Worm (Caenorhabditis elegans) whole organism, L1 larva: ENCODE data around the gene his-59.

ENCODE experiments used
- C04F5.9 ChIP-seq: sonication (generic microtip); optimal IDR thresholded peaks from 2 replicates; lab custom pipeline; 2016; ENCODE audit warnings: missing genetic modification characterization, missing compliant biosample characterization
- C16A3.4 ChIP-seq: fragments of 150-350 bp; optimal IDR thresholded peaks from 2 replicates; lab custom pipeline; 2014; ENCODE audit warnings: missing biosample characterization, missing genetic modification characterization
- aha-1 ChIP-seq: fragments of 150-350 bp; optimal IDR thresholded peaks from 2 replicates; lab custom pipeline; 2014; ENCODE audit warnings: missing biosample characterization, missing genetic modification characterization
- ama-1 ChIP-seq: fragments of 150-350 bp; optimal IDR thresholded peaks from 2 replicates; lab custom pipeline; 2014
- blmp-1 ChIP-seq: fragments of 150-350 bp; optimal IDR thresholded peaks from 2 replicates; lab custom pipeline; 2014; ENCODE audit warnings: missing biosample characterization, missing genetic modification characterization
- ceh-8 ChIP-seq: fragments of 200-800 bp; sonication (Bioruptor generic); optimal IDR thresholded peaks from 2 replicates; lab custom pipeline; 2018; ENCODE audit warnings: mild to moderate bottlenecking, missing genetic modification characterization, moderate library complexity, missing compliant biosample characterization
- ceh-82 ChIP-seq, 3 experiments: fragments of 150-350 bp in 1 of 3; sonication (generic microtip) in 2 of 3; optimal IDR thresholded peaks; 2 replicates each; lab custom pipeline; 2014 to 2017; ENCODE audit warnings: missing biosample characterization in 3 of 3, missing genetic modification characterization in 3 of 3
- ces-1 ChIP-seq: fragments of 150-350 bp; optimal IDR thresholded peaks from 2 replicates; lab custom pipeline; 2014; ENCODE audit warnings: missing biosample characterization, missing genetic modification reagents, missing genetic modification characterization
- dpl-1 ChIP-seq, 3 experiments: fragments of 150-350 bp in 2 of 3; sonication (generic microtip) in 1 of 3; optimal IDR thresholded peaks; 2 replicates each; lab custom pipeline; 2014 to 2017; ENCODE audit warnings: missing biosample characterization in 3 of 3, missing genetic modification characterization in 3 of 3, missing genetic modification reagents in 3 of 3
- efl-1 ChIP-seq, 4 experiments: fragments of 150-350 bp; optimal IDR thresholded peaks in 3 of 4; peaks in 1 of 4; 1 replicate in 1 of 4; 2 replicates in 3 of 4; lab custom pipeline; 2014; ENCODE audit warnings: missing biosample characterization in 2 of 4, missing genetic modification characterization in 2 of 4, missing genetic modification reagents in 2 of 4
- egl-27 ChIP-seq, 2 experiments: fragments of 150-350 bp in 1 of 2; sonication (generic microtip); optimal IDR thresholded peaks; 3 replicates each; lab custom pipeline; 2017 to 2018; ENCODE audit warnings: missing biosample characterization in 2 of 2, missing genetic modification characterization in 2 of 2, missing genetic modification reagents in 2 of 2
- elt-2 ChIP-seq: sonication (generic microtip); optimal IDR thresholded peaks from 2 replicates; lab custom pipeline; 2016; ENCODE audit warnings: missing genetic modification characterization, mild to moderate bottlenecking, inconsistent platforms, missing compliant biosample characterization, missing genetic modification reagents
- elt-3 ChIP-seq, 6 experiments: fragments of 150-350 bp in 1 of 6; sonication (generic microtip); optimal IDR thresholded peaks; 2 replicates each; lab custom pipeline; 2017 to 2018; ENCODE audit warnings: missing biosample characterization in 6 of 6, missing genetic modification characterization in 6 of 6, inconsistent platforms in 1 of 6
- ets-5 ChIP-seq: fragments of 200-800 bp; sonication (Bioruptor generic); IDR thresholded peaks from 2 replicates; pipeline ENCODE4 v1.3.6; 2022; ENCODE audit warnings: missing genetic modification characterization, missing compliant biosample characterization
- fkh-4 ChIP-seq: sonication (generic microtip); optimal IDR thresholded peaks from 2 replicates; lab custom pipeline; 2016; ENCODE audit warnings: missing compliant biosample characterization, missing genetic modification characterization, borderline replicate concordance
- fos-1 ChIP-seq: fragments of 150-350 bp; optimal IDR thresholded peaks from 2 replicates; lab custom pipeline; 2014; ENCODE audit warnings: missing biosample characterization, missing genetic modification characterization
- grh-1 ChIP-seq: fragments of 200-800 bp; sonication (Bioruptor generic); IDR thresholded peaks from 2 replicates; pipeline ENCODE4 v1.3.6; 2022; ENCODE audit warnings: missing genetic modification reagents, missing genetic modification characterization, missing compliant biosample characterization
- irx-1 ChIP-seq: sonication (generic microtip); optimal IDR thresholded peaks from 2 replicates; lab custom pipeline; 2016; ENCODE audit warnings: missing genetic modification characterization, missing compliant biosample characterization
- lin-13 ChIP-seq: fragments of 150-350 bp; optimal IDR thresholded peaks from 2 replicates; lab custom pipeline; 2014; ENCODE audit warnings: missing biosample characterization, missing genetic modification reagents, missing genetic modification characterization
- lin-14 ChIP-seq: fragments of 200-800 bp; sonication (Bioruptor generic); optimal IDR thresholded peaks from 2 replicates; lab custom pipeline; 2018; ENCODE audit warnings: mild to moderate bottlenecking, missing genetic modification characterization, moderate library complexity, missing compliant biosample characterization
- lin-35 ChIP-seq, 2 experiments: fragments of 150-350 bp; optimal IDR thresholded peaks; 2 replicates each; lab custom pipeline; 2014; ENCODE audit warnings: missing biosample characterization in 2 of 2, missing genetic modification characterization in 2 of 2, missing genetic modification reagents in 2 of 2
- lin-39 ChIP-seq: fragments of 150-350 bp; optimal IDR thresholded peaks from 2 replicates; lab custom pipeline; 2014; ENCODE audit warnings: missing biosample characterization, missing genetic modification reagents, missing genetic modification characterization
- lir-3 ChIP-seq: sonication (generic microtip); optimal IDR thresholded peaks from 2 replicates; lab custom pipeline; 2016; ENCODE audit warnings: mild to moderate bottlenecking, missing genetic modification characterization, moderate library complexity, missing compliant biosample characterization; ENCODE audit not compliant: poor library complexity
- lsy-2 ChIP-seq, 2 experiments: fragments of 150-350 bp; optimal IDR thresholded peaks; 2 replicates each; lab custom pipeline; 2014; ENCODE audit warnings: missing biosample characterization in 2 of 2, missing genetic modification characterization in 2 of 2
- mdl-1 ChIP-seq, 2 experiments: fragments of 150-350 bp; optimal IDR thresholded peaks; 2 replicates each; lab custom pipeline; 2014 to 2017; ENCODE audit warnings: missing biosample characterization in 2 of 2, missing genetic modification characterization in 2 of 2, inconsistent platforms in 1 of 2
- mep-1 ChIP-seq: fragments of 150-350 bp; optimal IDR thresholded peaks from 2 replicates; lab custom pipeline; 2014; ENCODE audit warnings: missing biosample characterization, missing genetic modification characterization
- nhr-19 ChIP-seq: fragments of 200-800 bp; sonication (Bioruptor generic); conservative IDR thresholded peaks from 2 replicates; pipeline ENCODE4 v1.3.6; 2022; ENCODE audit warnings: missing genetic modification characterization, missing compliant biosample characterization
- nhr-20 ChIP-seq: sonication (generic microtip); optimal IDR thresholded peaks from 2 replicates; lab custom pipeline; 2016; ENCODE audit warnings: mild to moderate bottlenecking, missing genetic modification characterization, missing compliant biosample characterization
- nhr-47 ChIP-seq: sonication (generic microtip); optimal IDR thresholded peaks from 2 replicates; lab custom pipeline; 2016; ENCODE audit warnings: mild to moderate bottlenecking, missing genetic modification characterization, moderate library complexity, missing compliant biosample characterization
- nhr-71 ChIP-seq: sonication (generic microtip); optimal IDR thresholded peaks from 2 replicates; lab custom pipeline; 2016; ENCODE audit warnings: mild to moderate bottlenecking, missing genetic modification characterization, moderate library complexity, missing compliant biosample characterization
- nhr-77 ChIP-seq: fragments of 150-350 bp; optimal IDR thresholded peaks from 2 replicates; lab custom pipeline; 2014; ENCODE audit warnings: missing biosample characterization, missing genetic modification characterization
- nhr-84 ChIP-seq: sonication (generic microtip); optimal IDR thresholded peaks from 2 replicates; lab custom pipeline; 2017; ENCODE audit warnings: missing biosample characterization, missing genetic modification characterization
- nhr-85 ChIP-seq: sonication (generic microtip); peaks from one replicate; lab custom pipeline; 2016; ENCODE audit warnings: missing genetic modification characterization, inconsistent platforms, missing compliant biosample characterization
- nhr-90 ChIP-seq: sonication (generic microtip); optimal IDR thresholded peaks from 2 replicates; lab custom pipeline; 2016; ENCODE audit warnings: mild to moderate bottlenecking, missing genetic modification characterization, missing compliant biosample characterization; ENCODE audit not compliant: poor library complexity
- pax-3 ChIP-seq: fragments of 200-800 bp; sonication (Bioruptor generic); optimal IDR thresholded peaks from 2 replicates; lab custom pipeline; 2018; ENCODE audit warnings: mild to moderate bottlenecking, missing genetic modification characterization, moderate library complexity, missing compliant biosample characterization
- pqm-1 ChIP-seq: sonication (generic microtip); optimal IDR thresholded peaks from 3 replicates; lab custom pipeline; 2017; ENCODE audit warnings: missing biosample characterization, missing genetic modification characterization
- rnt-1 ChIP-seq: sonication (generic microtip); optimal IDR thresholded peaks from 2 replicates; lab custom pipeline; 2016; ENCODE audit warnings: mild to moderate bottlenecking, missing genetic modification characterization, moderate library complexity, missing compliant biosample characterization
- skn-1 ChIP-seq: fragments of 150-350 bp; optimal IDR thresholded peaks from 2 replicates; lab custom pipeline; 2014; ENCODE audit warnings: missing biosample characterization, missing genetic modification characterization
- snu-23 ChIP-seq: sonication (generic microtip); optimal IDR thresholded peaks from 2 replicates; lab custom pipeline; 2016; ENCODE audit warnings: missing genetic modification characterization, missing compliant biosample characterization
- sox-4 ChIP-seq: sonication (generic microtip); optimal IDR thresholded peaks from 2 replicates; lab custom pipeline; 2016; ENCODE audit warnings: missing genetic modification characterization, missing compliant biosample characterization
- swsn-7 ChIP-seq: sonication (generic microtip); optimal IDR thresholded peaks from 2 replicates; lab custom pipeline; 2016; ENCODE audit warnings: missing genetic modification characterization, missing compliant biosample characterization
- tlp-1 ChIP-seq: fragments of 150-350 bp; optimal IDR thresholded peaks from 2 replicates; lab custom pipeline; 2014; ENCODE audit warnings: missing biosample characterization, missing genetic modification characterization
- unc-130 ChIP-seq: fragments of 150-350 bp; optimal IDR thresholded peaks from 2 replicates; lab custom pipeline; 2017; ENCODE audit warnings: missing biosample characterization, missing genetic modification characterization, inconsistent platforms
- unc-30 ChIP-seq: sonication (generic microtip); optimal IDR thresholded peaks from 2 replicates; lab custom pipeline; 2017; ENCODE audit warnings: missing biosample characterization, missing genetic modification characterization
- unc-86 ChIP-seq: sonication (generic microtip); optimal IDR thresholded peaks from 2 replicates; lab custom pipeline; 2016; ENCODE audit warnings: missing genetic modification characterization, missing compliant biosample characterization
- ztf-4 ChIP-seq: fragments of 150-350 bp; optimal IDR thresholded peaks from 2 replicates; lab custom pipeline; 2014; ENCODE audit warnings: missing biosample characterization, missing genetic modification characterization

The his-59 gene

DNA sequence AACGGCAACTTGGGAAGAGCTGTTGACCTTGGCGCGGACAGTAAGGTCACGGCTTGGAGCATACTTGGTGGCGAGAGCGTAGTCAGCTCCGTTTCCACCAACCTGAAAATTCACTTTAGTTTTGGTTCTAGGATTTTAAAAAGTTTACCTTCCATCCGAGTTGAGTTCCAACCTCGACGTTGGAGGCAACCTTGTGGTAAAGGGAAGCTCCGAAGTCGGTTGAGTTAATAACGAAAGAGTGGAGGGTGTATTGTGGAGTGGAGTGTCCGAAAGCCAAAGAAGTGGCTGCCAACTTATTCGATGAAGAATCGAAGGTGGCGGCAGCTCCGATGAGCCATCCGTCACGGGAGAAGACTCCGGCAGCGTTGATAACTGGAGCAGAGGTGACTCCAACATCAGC lies 18.7 kb downstream of the his-59 start:
- TF ChIP-seq ets-5 (GFP tag; lab: Robert Waterston, UW) (0 out of 2 replicates have a peak, but pooled peaks have one; percentile 45), fos-1 (tag; lab: Kevin White, UChicago) (no peak), efl-1 (optimal IDR thresholded peaks at IDR 0.05; lab: Kevin White, UChicago) (no peak), efl-1 (GFP tag; optimal IDR thresholded peaks at IDR 0.05 in 1 of 2; lab: Kevin White, UChicago) (peak in 1 of 2 experiments; percentile 93), dpl-1 (GFP tag; optimal IDR thresholded peaks at IDR 0.05; lab: Kevin White, UChicago) (no peak), nhr-20 (tag; lab: Kevin White, UChicago) (no peak), fkh-4 (tag; lab: Kevin White, UChicago) (no peak)

DNA sequence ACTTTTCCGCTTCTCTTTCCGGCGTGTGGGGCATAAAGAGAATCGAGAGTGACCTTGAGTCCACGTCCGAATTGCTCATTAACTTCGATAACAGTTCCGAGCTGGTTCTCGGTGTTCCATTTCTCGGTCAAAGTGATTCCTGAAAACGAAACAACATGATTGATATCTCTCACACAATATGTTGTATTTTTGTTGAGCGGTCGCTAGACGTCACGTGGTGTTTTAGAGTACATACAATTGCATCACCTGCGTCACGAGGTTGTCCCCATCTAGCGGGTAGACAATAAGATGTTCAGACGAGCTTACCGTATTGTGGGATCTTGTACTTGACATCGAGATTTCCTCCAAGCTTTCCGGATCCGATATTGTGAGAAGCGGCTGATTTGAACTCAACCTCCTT lies 19.3 kb downstream of the his-59 start:
- TF ChIP-seq ceh-82 (tag; optimal IDR thresholded peaks at IDR 0.05; lab: Kevin White, UChicago) = peak in 1 of 3 experiments; percentile 21
- peak; percentile 9 for TF ChIP-seq lin-39
- TF ChIP-seq nhr-84 (tag; lab: Kevin White, UChicago) = no peak
- TF ChIP-seq mep-1 (tag; lab: Kevin White, UChicago) = peak; percentile 53
- peak; percentile 81 for TF ChIP-seq nhr-85 (tag; lab: Kevin White, UChicago)
- no peak for TF ChIP-seq nhr-77 (tag; lab: Kevin White, UChicago)
- no peak for TF ChIP-seq tlp-1 (tag; lab: Kevin White, UChicago)
- TF ChIP-seq elt-2 (tag; lab: Kevin White, UChicago) = peak; percentile 29
- TF ChIP-seq efl-1 (optimal IDR thresholded peaks at IDR 0.05; lab: Kevin White, UChicago) = peak; percentile 11 to 45
- TF ChIP-seq efl-1 (GFP tag; optimal IDR thresholded peaks at IDR 0.05 in 1 of 2; lab: Kevin White, UChicago) = peak; percentile 59 to 97
- TF ChIP-seq nhr-47 = peak; percentile 32
- TF ChIP-seq egl-27 (tag; optimal IDR thresholded peaks at IDR 0.05; lab: Kevin White, UChicago) = no peak
- TF ChIP-seq ama-1 = peak; percentile 79
- peak; percentile 28 to 80 for TF ChIP-seq lin-35 (GFP tag; optimal IDR thresholded peaks at IDR 0.05; lab: Kevin White, UChicago)
- TF ChIP-seq unc-86 (tag; lab: Kevin White, UChicago) = no peak
- peak; percentile 9 for TF ChIP-seq lir-3 (tag; lab: Kevin White, UChicago)
- TF ChIP-seq pax-3 (tag; lab: Kevin White, UChicago) = peak; percentile 11
- TF ChIP-seq blmp-1 (tag; lab: Kevin White, UChicago) = peak; percentile 57
- peak in 2 of 3 experiments; percentile 51 to 66 for TF ChIP-seq dpl-1 (GFP tag; optimal IDR thresholded peaks at IDR 0.05; lab: Kevin White, UChicago)
- peak; percentile 73 for TF ChIP-seq unc-130
- no peak for TF ChIP-seq ceh-8 (GFP tag; lab: Kevin White, UChicago)
- TF ChIP-seq swsn-7 (tag; lab: Kevin White, UChicago) = peak; percentile 35
- peak; percentile 60 for TF ChIP-seq rnt-1 (tag; lab: Kevin White, UChicago)
- no peak for TF ChIP-seq sox-4 (tag; lab: Kevin White, UChicago)
- TF ChIP-seq ces-1 (GFP tag; lab: Kevin White, UChicago) = no peak
- peak; percentile 69 for TF ChIP-seq snu-23 (GFP tag; lab: Kevin White, UChicago)
- TF ChIP-seq C16A3.4 = peak; percentile 34
- peak; percentile 75 for TF ChIP-seq nhr-20 (tag; lab: Kevin White, UChicago)
- peak; percentile 6 for TF ChIP-seq ztf-4
- TF ChIP-seq lin-13 (GFP tag; lab: Kevin White, UChicago) = peak; percentile 56
- peak in 1 of 2 experiments; percentile 86 for TF ChIP-seq mdl-1 (tag; optimal IDR thresholded peaks at IDR 0.05; lab: Kevin White, UChicago)
- peak; percentile 37 for TF ChIP-seq skn-1 (tag; lab: Kevin White, UChicago)
- TF ChIP-seq nhr-71 (tag; lab: Kevin White, UChicago) = peak; percentile 83
- TF ChIP-seq lsy-2 (tag; optimal IDR thresholded peaks at IDR 0.05; lab: Kevin White, UChicago) = peak; percentile 35 to 59
- peak; percentile 67 for TF ChIP-seq lin-14
- TF ChIP-seq nhr-19 (GFP tag; lab: Robert Waterston, UW) = peak; percentile 67
- no peak for TF ChIP-seq aha-1
- peak; percentile 67 for TF ChIP-seq nhr-90
- TF ChIP-seq C04F5.9 (tag; lab: Kevin White, UChicago) = peak; percentile 2
- peak; percentile 17 for TF ChIP-seq irx-1 (tag; lab: Kevin White, UChicago)
- TF ChIP-seq fkh-4 (tag; lab: Kevin White, UChicago) = no peak
- no peak for TF ChIP-seq unc-30 (tag; lab: Kevin White, UChicago)
- peak in 1 of 6 experiments; percentile 65 for TF ChIP-seq elt-3 (tag; optimal IDR thresholded peaks at IDR 0.05; lab: Kevin White, UChicago)
- no peak for TF ChIP-seq ets-5 (GFP tag; lab: Robert Waterston, UW)
- TF ChIP-seq pqm-1 (tag; lab: Kevin White, UChicago) = no peak
- TF ChIP-seq grh-1 (GFP tag; lab: Robert Waterston, UW) = 0 out of 2 replicates have a peak, but pooled peaks have one; percentile 36
